Worm (Caenorhabditis elegans): ENCODE measurements around the gene K04A8.19.

Gene K04A8.19

DNA sequence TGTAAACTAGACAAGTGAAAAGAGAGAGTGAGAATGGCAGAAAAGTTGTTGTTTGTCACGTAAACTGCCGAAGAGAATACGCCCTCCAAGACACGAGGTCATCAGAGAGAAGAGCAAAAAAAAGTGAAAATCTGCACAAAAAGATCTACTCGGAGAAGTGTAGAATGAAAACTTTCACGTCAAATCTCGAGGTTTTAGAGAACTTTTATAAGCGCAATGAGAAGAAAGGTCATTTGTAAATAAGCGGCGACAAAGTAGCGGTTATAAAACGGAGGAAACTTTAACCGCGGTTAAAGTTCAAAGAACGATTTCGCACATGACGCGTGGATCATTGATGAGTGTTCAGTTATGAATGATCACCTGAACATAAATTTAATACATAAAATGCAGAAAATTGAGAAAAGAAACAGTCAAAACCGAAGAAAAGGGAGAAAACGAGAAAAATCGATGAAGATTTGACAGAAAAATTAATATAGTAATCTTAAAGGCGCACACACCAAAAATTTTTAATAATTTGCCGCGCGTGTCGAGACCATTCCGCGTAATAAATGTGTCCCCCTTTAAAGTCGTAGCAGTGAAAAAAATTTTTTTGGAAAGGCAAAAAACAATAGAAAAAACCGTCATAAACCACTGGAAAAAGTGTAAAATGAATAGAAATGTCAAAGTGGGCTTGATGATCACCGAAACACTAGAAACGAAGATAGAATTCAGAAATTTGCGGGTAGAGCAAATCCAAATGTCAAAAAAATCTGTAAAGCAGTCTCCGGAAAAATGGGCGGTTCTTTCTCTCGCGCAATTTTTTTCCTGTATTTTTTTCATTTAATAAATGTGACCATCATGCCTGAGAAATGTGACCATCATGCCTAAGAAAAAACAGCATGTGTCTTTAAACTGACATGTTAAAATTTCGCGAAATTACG lies 36.6 kb downstream of the K04A8.19 start:
- TF ChIP-seq hmg-11 (tag; optimal IDR thresholded peaks at IDR 0.05) (no peak), ceh-9 (tag; optimal IDR thresholded peaks at IDR 0.05) (no peak), pqm-1 (tag; optimal IDR thresholded peaks at IDR 0.05) (peak; percentile 18), ama-1 (optimal IDR thresholded peaks at IDR 0.05) (peak; percentile 74), pha-4 (tag; optimal IDR thresholded peaks at IDR 0.05) (peak; percentile 72), egl-27 (tag; optimal IDR thresholded peaks at IDR 0.05) (no peak), elt-2 (tag; optimal IDR thresholded peaks at IDR 0.05) (peak; percentile 35), unc-62 (GFP tag; optimal IDR thresholded peaks at IDR 0.05) (no peak), mdl-1 (tag; optimal IDR thresholded peaks at IDR 0.05) (peak; percentile 73), fkh-10 (GFP tag; optimal IDR thresholded peaks at IDR 0.05) (no peak), skn-1 (tag; optimal IDR thresholded peaks at IDR 0.05) (no peak), eor-1 (tag; optimal IDR thresholded peaks at IDR 0.05) (no peak), elt-1 (tag; optimal IDR thresholded peaks at IDR 0.05) (peak; percentile 52), unc-39 (tag; optimal IDR thresholded peaks at IDR 0.05) (no peak), lin-39 (tag; optimal IDR thresholded peaks at IDR 0.05) (peak; percentile 11), tbx-2 (tag; optimal IDR thresholded peaks at IDR 0.05) (no peak), ZK546.5 (tag; optimal IDR thresholded peaks at IDR 0.05) (no peak), ztf-11 (tag; optimal IDR thresholded peaks at IDR 0.05) (no peak), ceh-16 (tag; optimal IDR thresholded peaks at IDR 0.05) (no peak), nhr-25 (tag; optimal IDR thresholded peaks at IDR 0.05) (peak; percentile 86), nhr-43 (tag; optimal IDR thresholded peaks at IDR 0.05; ENCODE audit: poor library complexity, severe bottlenecking) (peak; percentile 70), ceh-82 (tag; optimal IDR thresholded peaks at IDR 0.05) (no peak), daf-12 (tag; optimal IDR thresholded peaks at IDR 0.05) (no peak), nhr-28 (tag; optimal IDR thresholded peaks at IDR 0.05) (no peak), jun-1 (tag; optimal IDR thresholded peaks at IDR 0.05) (peak; percentile 22), nhr-23 (tag; optimal IDR thresholded peaks at IDR 0.05) (peak; percentile 37)

DNA sequence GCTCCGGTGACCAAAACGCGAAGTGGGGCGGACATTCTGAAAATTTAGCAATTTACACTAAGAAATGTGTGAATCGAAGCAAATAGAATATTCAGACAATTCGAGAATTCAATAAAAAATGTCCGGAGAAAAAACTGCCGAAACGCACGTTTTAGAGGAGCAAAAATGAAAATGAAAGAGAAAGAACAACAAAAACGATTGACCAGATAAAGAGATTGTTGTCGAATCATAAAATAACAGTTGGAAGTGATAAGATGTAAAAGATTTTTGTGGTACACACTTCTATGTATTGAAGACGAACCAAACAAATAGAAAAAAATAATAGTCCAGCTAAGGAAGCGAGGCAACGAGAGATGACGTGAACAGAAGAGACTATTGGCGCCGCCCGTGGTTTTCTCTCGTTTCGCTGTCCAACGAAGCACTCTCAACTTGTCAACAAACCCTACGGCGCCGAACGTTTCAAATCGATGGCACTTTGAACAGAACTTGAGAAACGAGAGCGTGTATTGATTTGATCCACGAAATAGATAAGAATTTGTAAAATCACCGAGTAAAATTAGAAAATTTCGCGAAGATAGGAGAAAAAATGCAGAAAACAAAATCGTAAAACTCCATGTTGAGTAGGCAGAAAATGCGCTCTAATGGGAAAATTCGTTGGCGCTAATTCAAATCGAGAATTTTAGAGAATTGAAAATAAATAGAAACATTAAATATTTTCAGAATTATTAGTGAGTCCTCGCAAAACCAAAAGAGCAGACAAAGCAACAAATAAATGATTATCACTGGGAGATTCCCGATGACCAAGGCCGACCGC lies 37.5 kb downstream of the K04A8.19 start, which contains the start of gene mdh-1:
Gene mdh-1, minus strand, starts transcription at position 36 of the 814 bp plus-strand sequence.
- TF ChIP-seq nhr-77 (tag; optimal IDR thresholded peaks at IDR 0.05) (no peak), ceh-28 (tag; optimal IDR thresholded peaks at IDR 0.05) (peak; percentile 55), nfya-1 (tag; optimal IDR thresholded peaks at IDR 0.05; ENCODE audit: insufficient read depth) (peak; percentile 10), nhr-25 (tag; optimal IDR thresholded peaks at IDR 0.05) (no peak), elt-2 (tag; optimal IDR thresholded peaks at IDR 0.05) (peak; percentile 30), lin-15B (tag; optimal IDR thresholded peaks at IDR 0.05) (peak; percentile 38), snpc-4 (tag; optimal IDR thresholded peaks at IDR 0.05) (peak; percentile 21), hmg-11 (tag; optimal IDR thresholded peaks at IDR 0.05) (peak; percentile 31), egl-27 (tag; optimal IDR thresholded peaks at IDR 0.05) (no peak), pha-4 (tag; optimal IDR thresholded peaks at IDR 0.05) (peak; percentile 70), ceh-16 (tag; optimal IDR thresholded peaks at IDR 0.05) (no peak)

DNA sequence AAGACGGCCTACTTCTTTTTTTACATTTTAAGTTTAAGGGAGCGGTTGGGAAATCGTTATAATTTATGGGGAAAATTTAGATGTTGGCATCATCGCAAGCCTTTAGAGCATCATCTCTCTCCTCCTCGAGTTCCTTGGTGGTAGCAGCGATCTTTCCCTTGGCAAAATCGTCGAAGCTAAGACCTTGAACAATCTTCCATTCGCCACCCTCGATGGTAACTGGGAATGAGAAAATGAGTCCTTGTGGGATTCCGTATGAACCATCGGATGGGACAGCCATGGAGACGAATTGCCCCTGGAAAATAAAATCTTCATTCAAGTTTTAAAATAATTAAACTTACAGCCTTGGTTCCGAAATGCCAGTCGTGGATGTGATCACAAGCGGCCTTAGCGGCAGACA lies 38.9 kb downstream of the K04A8.19 start:
- TF ChIP-seq nhr-11 (tag; optimal IDR thresholded peaks at IDR 0.05): no peak
- no peak for TF ChIP-seq nfya-1 (tag; optimal IDR thresholded peaks at IDR 0.05; ENCODE audit: insufficient read depth)
- TF ChIP-seq nhr-43 (tag; optimal IDR thresholded peaks at IDR 0.05; ENCODE audit: poor library complexity, severe bottlenecking): no peak
- TF ChIP-seq jun-1 (tag; optimal IDR thresholded peaks at IDR 0.05): no peak
- TF ChIP-seq mml-1 (tag; optimal IDR thresholded peaks at IDR 0.05): no peak
- TF ChIP-seq snpc-4 (tag; optimal IDR thresholded peaks at IDR 0.05): no peak
- TF ChIP-seq lsy-12 (tag; optimal IDR thresholded peaks at IDR 0.05): no peak
- no peak for TF ChIP-seq aly-2 (tag; optimal IDR thresholded peaks at IDR 0.05)
- TF ChIP-seq ztf-11 (tag; optimal IDR thresholded peaks at IDR 0.05): no peak
- no peak for TF ChIP-seq ZK546.5 (tag; optimal IDR thresholded peaks at IDR 0.05)
